Worm (Caenorhabditis elegans): Measurements from ENCODE around the gene Y55D9A.2.

The Y55D9A.2 gene

ce11 chrIV:12633825-12634224 lies 28.6 kb upstream of the Y55D9A.2 start (continued):
- TF ChIP-seq dox-1 (GFP tag; IDR thresholded peaks at IDR 0.05) (no peak), ccch-3 (GFP tag; optimal IDR thresholded peaks at IDR 0.05) (no peak)

DNA sequence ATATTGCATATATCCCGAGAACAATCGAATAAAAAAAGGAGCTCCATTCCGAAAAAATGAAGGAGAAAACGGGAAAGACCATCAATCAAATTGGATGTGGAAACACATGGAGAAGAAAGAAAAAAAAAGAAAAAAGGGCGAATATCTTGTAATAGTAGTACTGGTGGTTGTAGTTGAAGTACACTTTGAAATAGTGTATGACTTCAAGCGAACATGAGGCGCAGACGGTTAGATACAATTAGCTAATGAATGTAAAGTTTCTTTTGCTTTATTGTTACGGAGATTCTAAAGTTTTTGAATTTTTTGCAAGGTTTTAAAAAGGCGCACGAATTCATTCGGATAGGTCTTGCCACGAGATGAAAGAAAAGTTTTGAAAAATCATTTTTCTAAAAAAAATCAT lies 27.2 kb upstream of the Y55D9A.2 start:
- no peak for TF ChIP-seq lag-1 (GFP tag; IDR thresholded peaks at IDR 0.05)
- no peak for TF ChIP-seq B0261.1 (tag; optimal IDR thresholded peaks at IDR 0.05)
- TF ChIP-seq unc-62 (GFP tag; optimal IDR thresholded peaks at IDR 0.05) = no peak
- no peak for TF ChIP-seq egl-44 (GFP tag; IDR thresholded peaks at IDR 0.05)
- no peak for TF ChIP-seq B0035.1 (tag; optimal IDR thresholded peaks at IDR 0.05)

DNA sequence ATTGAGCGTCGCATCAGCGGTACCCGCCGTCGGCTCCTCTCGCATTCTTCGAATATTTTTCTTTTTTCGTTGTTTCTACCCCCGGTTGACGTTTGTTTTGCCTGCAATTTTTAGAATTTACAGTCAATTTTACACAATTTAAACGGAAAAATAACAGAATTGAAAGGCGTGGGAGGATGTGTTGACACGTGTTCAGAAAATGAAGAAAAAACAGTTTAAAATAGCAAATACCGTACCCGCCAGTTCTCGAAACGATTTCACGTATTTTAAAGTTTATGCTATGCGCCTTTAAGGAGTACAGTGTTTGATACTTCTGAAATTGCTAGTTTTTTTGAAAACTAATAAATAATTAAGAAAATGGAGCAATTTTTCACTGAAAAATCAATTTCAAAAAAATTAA lies 25.7 kb upstream of the Y55D9A.2 start, which contains the start of gene ark-1:
TSS of gene ark-1 (minus strand) at position 101 of the 400 bp plus-strand sequence.
- TF ChIP-seq somi-1 (GFP tag; optimal IDR thresholded peaks at IDR 0.05) (no peak), lsl-1 (GFP tag; optimal IDR thresholded peaks at IDR 0.05) (peak; percentile 22)

ce11 chrIV:12621483-12622078 lies 16.4 kb upstream of the Y55D9A.2 start:
- TF ChIP-seq pbrm-1 (GFP tag; IDR thresholded peaks at IDR 0.05) = peak; percentile 77
- peak; percentile 67 for TF ChIP-seq hsf-1 (GFP tag; IDR thresholded peaks at IDR 0.05)
- TF ChIP-seq madf-6 (GFP tag; IDR thresholded peaks at IDR 0.05) = peak; percentile 72
- peak; percentile 58; the same call in 1 of the 2 replicates for TF ChIP-seq bed-2 (GFP tag; IDR thresholded peaks at IDR 0.05)
- peak; percentile 21 for TF ChIP-seq lin-54 (GFP tag; optimal IDR thresholded peaks at IDR 0.05)
- TF ChIP-seq madf-8 (GFP tag; conservative IDR thresholded peaks at IDR 0.05) = peak; percentile 37
- TF ChIP-seq snpc-4 (GFP tag; optimal IDR thresholded peaks at IDR 0.05) = peak; percentile 34
- peak in 1 of 4 experiments; percentile 43 for TF ChIP-seq snpc-4 (tag; optimal IDR thresholded peaks at IDR 0.05)
- TF ChIP-seq efl-1 (GFP tag; optimal IDR thresholded peaks at IDR 0.05) = peak; percentile 26
- peak; percentile 82 for TF ChIP-seq rcor-1 (GFP tag; IDR thresholded peaks at IDR 0.05)
- TF ChIP-seq ztf-28 (GFP tag; IDR thresholded peaks at IDR 0.05) = peak; percentile 93
- TF ChIP-seq dpl-1 (GFP tag; optimal IDR thresholded peaks at IDR 0.05) = peak; percentile 21
- peak; percentile 83 for TF ChIP-seq attf-6 (GFP tag; IDR thresholded peaks at IDR 0.05)
- peak; percentile 25 for TF ChIP-seq athp-1 (tag; optimal IDR thresholded peaks at IDR 0.05)
- TF ChIP-seq Y95B8A.8 (GFP tag; IDR thresholded peaks at IDR 0.05) = peak; percentile 82
- peak; percentile 98 for TF ChIP-seq ceh-100 (GFP tag; IDR thresholded peaks at IDR 0.05)
- peak; percentile 51; the same call in 1 of the 2 replicates for TF ChIP-seq lir-1 (GFP tag; conservative IDR thresholded peaks at IDR 0.05)
- peak; percentile 9 for TF ChIP-seq madf-10 (tag; optimal IDR thresholded peaks at IDR 0.05)
- TF ChIP-seq egrh-3 (GFP tag; IDR thresholded peaks at IDR 0.05) = 0 out of 2 replicates have a peak, but pooled peaks have one; percentile 61
- peak; percentile 96 for TF ChIP-seq D2030.7 (GFP tag; IDR thresholded peaks at IDR 0.05)
- peak; percentile 99 for TF ChIP-seq attf-3 (GFP tag; conservative IDR thresholded peaks at IDR 0.05)
- peak; percentile 36 for TF ChIP-seq F49E8.2 (tag; optimal IDR thresholded peaks at IDR 0.05; ENCODE audit: insufficient read depth)
- TF ChIP-seq F33H1.4 (GFP tag; IDR thresholded peaks at IDR 0.05) = peak; percentile 54
- TF ChIP-seq mcd-1 (GFP tag; IDR thresholded peaks at IDR 0.05) = peak; percentile 63
- peak; percentile 75; the same call in 1 of the 2 replicates for TF ChIP-seq Y67H2A.10 (GFP tag; conservative IDR thresholded peaks at IDR 0.05)
- TF ChIP-seq bed-1 (GFP tag; IDR thresholded peaks at IDR 0.05) = 0 out of 2 replicates have a peak, but pooled peaks have one; percentile 27
- TF ChIP-seq lsl-1 (GFP tag; optimal IDR thresholded peaks at IDR 0.05) = peak; percentile 51
- 0 out of 2 replicates have a peak, but pooled peaks have one; percentile 8 for TF ChIP-seq Y53G8AR.9 (GFP tag; conservative IDR thresholded peaks at IDR 0.05)
- TF ChIP-seq B0019.2 (GFP tag; conservative IDR thresholded peaks at IDR 0.05) = peak; percentile 70
- TF ChIP-seq ceh-91 (GFP tag; IDR thresholded peaks at IDR 0.05) = peak; percentile 87
